Worm (Caenorhabditis elegans) whole organism, L4 larva: ENCODE results near the gene srx-96.

Source experiments
- F10B5.3 ChIP-seq: sonication (generic microtip); optimal IDR thresholded peaks from 2 replicates; lab custom pipeline; 2016; ENCODE audit warnings: mild to moderate bottlenecking, missing genetic modification characterization, missing compliant biosample characterization
- Y48G9A.11 ChIP-seq: fragments of 200-800 bp; sonication (Bioruptor generic); IDR thresholded peaks from 2 replicates; pipeline ENCODE4 v1.3.6; 2022; ENCODE audit warnings: missing genetic modification reagents, missing genetic modification characterization, missing compliant biosample characterization
- Y75B8A.6 ChIP-seq: fragments of 200-800 bp; sonication (Bioruptor generic); IDR thresholded peaks from 2 replicates; pipeline ENCODE4 v1.3.6; 2022; ENCODE audit warnings: missing genetic modification reagents, missing genetic modification characterization, missing compliant biosample characterization
- ZK337.2 ChIP-seq: fragments of 200-800 bp; sonication (Bioruptor generic); IDR thresholded peaks from 2 replicates; pipeline ENCODE4 v1.3.6; 2022; ENCODE audit warnings: missing genetic modification reagents, missing genetic modification characterization, missing compliant biosample characterization
- ama-1 ChIP-seq: fragments of 150-350 bp; optimal IDR thresholded peaks from 2 replicates; lab custom pipeline; 2014; ENCODE audit warnings: inconsistent platforms, mixed read lengths
- ceh-62 ChIP-seq: sonication (generic microtip); optimal IDR thresholded peaks from 2 replicates; lab custom pipeline; 2017; ENCODE audit warnings: missing biosample characterization, missing genetic modification characterization
- ceh-82 ChIP-seq: sonication (generic microtip); optimal IDR thresholded peaks from 2 replicates; lab custom pipeline; 2017; ENCODE audit warnings: missing biosample characterization, missing genetic modification characterization
- ces-1 ChIP-seq: fragments of 150-350 bp; sonication (generic microtip); optimal IDR thresholded peaks from 4 replicates; lab custom pipeline; 2014; ENCODE audit warnings: missing biosample characterization, missing genetic modification reagents, missing genetic modification characterization
- cey-2 ChIP-seq: sonication (generic microtip); optimal IDR thresholded peaks from 3 replicates; lab custom pipeline; 2017; ENCODE audit warnings: missing genetic modification characterization, mild to moderate bottlenecking, missing compliant biosample characterization, antibody characterized with exemption, borderline replicate concordance; ENCODE audit not compliant: insufficient read depth
- daf-12 ChIP-seq: fragments of 150-350 bp; optimal IDR thresholded peaks from 2 replicates; lab custom pipeline; 2014; ENCODE audit warnings: missing biosample characterization, missing genetic modification reagents, missing genetic modification characterization
- daf-16 ChIP-seq, 3 experiments: sonication (generic microtip); optimal IDR thresholded peaks; 2 replicates each; lab custom pipeline; 2016 to 2017; ENCODE audit warnings: missing genetic modification characterization in 3 of 3, missing genetic modification reagents in 3 of 3, mild to moderate bottlenecking in 2 of 3, missing compliant biosample characterization in 2 of 3, missing biosample characterization in 1 of 3, moderate library complexity in 1 of 3
- dmd-6 ChIP-seq: fragments of 200-800 bp; sonication (Bioruptor generic); IDR thresholded peaks from 2 replicates; pipeline ENCODE4 v1.3.6; 2022; ENCODE audit warnings: missing genetic modification reagents, missing genetic modification characterization, missing compliant biosample characterization
- dpl-1 ChIP-seq: fragments of 150-350 bp; optimal IDR thresholded peaks from 2 replicates; lab custom pipeline; 2014; ENCODE audit warnings: missing biosample characterization, missing genetic modification reagents, missing genetic modification characterization
- duxl-1 ChIP-seq: sonication (generic microtip); optimal IDR thresholded peaks from 2 replicates; lab custom pipeline; 2016; ENCODE audit warnings: mild to moderate bottlenecking, missing genetic modification characterization, moderate library complexity, missing compliant biosample characterization; ENCODE audit not compliant: poor library complexity
- dve-1 ChIP-seq: sonication (generic microtip); optimal IDR thresholded peaks from 2 replicates; lab custom pipeline; 2017; ENCODE audit warnings: antibody characterized with exemption, mild to moderate bottlenecking, missing genetic modification characterization, missing compliant biosample characterization; ENCODE audit not compliant: insufficient read depth
- fkh-10 ChIP-seq: fragments of 150-350 bp; optimal IDR thresholded peaks from 2 replicates; lab custom pipeline; 2014; ENCODE audit warnings: missing biosample characterization, missing genetic modification reagents, missing genetic modification characterization
- gei-8 ChIP-seq: fragments of 200-800 bp; sonication (Bioruptor generic); optimal IDR thresholded peaks from 2 replicates; lab custom pipeline; 2018; ENCODE audit warnings: mild to moderate bottlenecking, missing genetic modification characterization, missing compliant biosample characterization
- hmg-1.1 ChIP-seq: fragments of 200-800 bp; sonication (Bioruptor generic); IDR thresholded peaks from 2 replicates; pipeline ENCODE4 v1.3.6; 2022; ENCODE audit warnings: missing genetic modification reagents, missing genetic modification characterization, missing compliant biosample characterization
- jun-1 ChIP-seq: fragments of 150-350 bp; optimal IDR thresholded peaks from 2 replicates; lab custom pipeline; 2014; ENCODE audit warnings: missing biosample characterization, missing genetic modification reagents, missing genetic modification characterization
- lin-1 ChIP-seq: fragments of 200-800 bp; sonication (Bioruptor generic); IDR thresholded peaks from 2 replicates; pipeline ENCODE4 v1.3.6; 2022; ENCODE audit warnings: missing genetic modification reagents, missing genetic modification characterization, missing compliant biosample characterization
- lin-13 ChIP-seq: fragments of 150-350 bp; optimal IDR thresholded peaks from 2 replicates; lab custom pipeline; 2014; ENCODE audit warnings: missing biosample characterization, missing genetic modification reagents, missing genetic modification characterization
- lin-29 ChIP-seq: fragments of 200-800 bp; sonication (Bioruptor generic); IDR thresholded peaks from 2 replicates; pipeline ENCODE4 v1.3.6; 2022; ENCODE audit warnings: missing genetic modification reagents, missing genetic modification characterization, missing compliant biosample characterization
- lin-38 ChIP-seq: fragments of 200-800 bp; sonication (Bioruptor generic); IDR thresholded peaks from 2 replicates; pipeline ENCODE4 v1.3.6; 2022; ENCODE audit warnings: missing genetic modification reagents, missing genetic modification characterization, missing compliant biosample characterization
- lin-39 ChIP-seq: fragments of 150-350 bp; optimal IDR thresholded peaks from 2 replicates; lab custom pipeline; 2014; ENCODE audit warnings: missing biosample characterization, missing genetic modification reagents, missing genetic modification characterization
- madf-9 ChIP-seq: fragments of 200-800 bp; sonication (Bioruptor generic); conservative IDR thresholded peaks from 2 replicates; pipeline ENCODE4 v1.3.6; 2022; ENCODE audit warnings: missing genetic modification reagents, missing genetic modification characterization, missing compliant biosample characterization
- mep-1 ChIP-seq: fragments of 150-350 bp; sonication (generic microtip); optimal IDR thresholded peaks from 3 replicates; lab custom pipeline; 2014; ENCODE audit warnings: missing biosample characterization, missing genetic modification characterization
- mes-2 ChIP-seq: sonication (generic microtip); optimal IDR thresholded peaks from 2 replicates; lab custom pipeline; 2016; ENCODE audit warnings: missing genotype, mild to moderate bottlenecking, missing genetic modification characterization, missing compliant biosample characterization; ENCODE audit not compliant: poor library complexity, severe bottlenecking
- mxl-2 ChIP-seq: fragments of 200-800 bp; sonication (Bioruptor generic); conservative IDR thresholded peaks from 2 replicates; pipeline ENCODE4 v1.3.6; 2022; ENCODE audit warnings: missing genetic modification reagents, missing genetic modification characterization, missing compliant biosample characterization
- mxl-3 ChIP-seq: fragments of 200-800 bp; sonication (Bioruptor generic); optimal IDR thresholded peaks from 2 replicates; lab custom pipeline; 2018; ENCODE audit warnings: mild to moderate bottlenecking, missing genetic modification characterization, missing compliant biosample characterization
- nhr-10 ChIP-seq: fragments of 150-350 bp; optimal IDR thresholded peaks from 2 replicates; lab custom pipeline; 2014; ENCODE audit warnings: missing biosample characterization, missing genetic modification characterization
- nhr-11 ChIP-seq: fragments of 150-350 bp; optimal IDR thresholded peaks from 2 replicates; lab custom pipeline; 2014; ENCODE audit warnings: missing biosample characterization, missing genetic modification characterization
- nhr-25 ChIP-seq: sonication (generic microtip); optimal IDR thresholded peaks from 2 replicates; lab custom pipeline; 2017; ENCODE audit warnings: missing genetic modification characterization, mild to moderate bottlenecking, missing compliant biosample characterization, antibody characterized with exemption, moderate library complexity, borderline replicate concordance; ENCODE audit not compliant: insufficient read depth
- nhr-28 ChIP-seq: fragments of 150-350 bp; optimal IDR thresholded peaks from 2 replicates; lab custom pipeline; 2014; ENCODE audit warnings: missing biosample characterization, missing genetic modification characterization
- nhr-48 ChIP-seq: sonication (generic microtip); optimal IDR thresholded peaks from 2 replicates; lab custom pipeline; 2016; ENCODE audit warnings: mild to moderate bottlenecking, missing genetic modification characterization, missing compliant biosample characterization
- pha-4 ChIP-seq, 2 experiments: fragments of 150-350 bp in 1 of 2; fragments of 200-800 bp in 1 of 2; sonication (Bioruptor generic) in 1 of 2; IDR thresholded peaks in 1 of 2; optimal IDR thresholded peaks in 1 of 2; 2 replicates each; pipeline versions ENCODE4 v1.3.6 to Lab custom; 2014 to 2022; ENCODE audit warnings: missing genetic modification characterization in 2 of 2, missing genetic modification reagents in 2 of 2, missing biosample characterization in 1 of 2, missing compliant biosample characterization in 1 of 2
- snpc-1.2 ChIP-seq: fragments of 200-800 bp; sonication (Bioruptor generic); IDR thresholded peaks from 2 replicates; pipeline ENCODE4 v1.3.6; 2022; ENCODE audit warnings: missing genetic modification reagents, missing genetic modification characterization, missing compliant biosample characterization
- spr-1 ChIP-seq: sonication (generic microtip); optimal IDR thresholded peaks from 2 replicates; lab custom pipeline; 2016; ENCODE audit warnings: mild to moderate bottlenecking, missing genetic modification characterization, missing compliant biosample characterization
- vab-7 ChIP-seq: fragments of 200-800 bp; sonication (Bioruptor generic); IDR thresholded peaks from 2 replicates; pipeline ENCODE4 v1.3.6; 2022; ENCODE audit warnings: missing genetic modification reagents, missing genetic modification characterization, missing compliant biosample characterization
- zip-11 ChIP-seq: fragments of 200-800 bp; sonication (Bioruptor generic); IDR thresholded peaks from 2 replicates; pipeline ENCODE4 v1.3.6; 2022; ENCODE audit warnings: missing genetic modification characterization, missing compliant biosample characterization
- zip-2 ChIP-seq: fragments of 150-350 bp; optimal IDR thresholded peaks from 2 replicates; lab custom pipeline; 2014; ENCODE audit warnings: missing biosample characterization, missing genetic modification characterization

srx-96 gene

DNA sequence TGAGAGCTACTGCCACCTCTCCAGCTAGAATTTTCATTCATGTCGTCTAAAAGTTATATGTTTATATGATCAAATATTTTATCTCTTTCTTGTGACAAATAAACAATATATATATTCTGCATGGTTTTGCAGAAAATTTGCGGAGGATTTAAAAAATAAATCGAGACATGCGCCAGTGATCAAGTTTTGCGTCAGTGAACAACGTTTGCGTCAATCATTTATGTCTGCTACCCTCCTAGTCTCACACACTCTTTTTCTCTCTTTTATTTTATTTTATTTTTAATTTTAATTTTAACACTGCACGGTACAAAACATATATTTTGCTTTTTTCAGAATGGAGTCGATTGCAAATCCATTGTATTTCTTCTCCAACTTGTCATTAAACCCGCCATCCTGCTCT, 32.6 kb upstream of the srx-96 start, which contains the start of the genes tag-65 and ccz-1 (continued):
- TF ChIP-seq ama-1 (lab: Kevin White, UChicago) (no peak), duxl-1 (peak; percentile 75), jun-1 (tag; lab: Kevin White, UChicago) (peak; percentile 41), nhr-10 (tag; lab: Kevin White, UChicago) (no peak), nhr-11 (tag; lab: Kevin White, UChicago) (peak; percentile 38), spr-1 (peak; percentile 54), vab-7 (GFP tag; lab: Robert Waterston, UW) (no peak), lin-39 (no peak), cey-2 (tag; lab: Kevin White, UChicago) (no peak), daf-16 (GFP tag; optimal IDR thresholded peaks at IDR 0.05; lab: Kevin White, UChicago) (peak; percentile 22 to 69), daf-16 (tag; optimal IDR thresholded peaks at IDR 0.05; lab: Kevin White, UChicago) (no peak), ZK337.2 (no peak), mxl-3 (no peak), dpl-1 (GFP tag; lab: Kevin White, UChicago) (peak; percentile 87), ceh-82 (no peak), nhr-25 (tag; lab: Kevin White, UChicago) (no peak), F10B5.3 (tag; lab: Kevin White, UChicago) (peak; percentile 66), ces-1 (GFP tag; lab: Kevin White, UChicago) (no peak), hmg-1.1 (GFP tag; lab: Robert Waterston, UW) (peak; percentile 77; the same call in 1 of the 2 replicates), daf-12 (tag; lab: Kevin White, UChicago) (no peak), mes-2 (peak; percentile 90), zip-2 (tag; lab: Kevin White, UChicago) (no peak), mep-1 (tag; lab: Kevin White, UChicago) (peak; percentile 91), madf-9 (no peak), dmd-6 (GFP tag; lab: Robert Waterston, UW) (peak; percentile 81), nhr-28 (tag; lab: Kevin White, UChicago) (peak; percentile 49), ceh-62 (tag; lab: Kevin White, UChicago) (no peak), Y48G9A.11 (GFP tag; lab: Robert Waterston, UW) (0 out of 2 replicates have a peak, but pooled peaks have one; percentile 49), dve-1 (tag; lab: Kevin White, UChicago) (peak; percentile 92), lin-13 (GFP tag; lab: Kevin White, UChicago) (peak; percentile 40), nhr-48 (tag; lab: Kevin White, UChicago) (peak; percentile 76), gei-8 (GFP tag; lab: Kevin White, UChicago) (no peak), fkh-10 (peak; percentile 80), lin-1 (peak; percentile 15; the same call in 1 of the 2 replicates), snpc-1.2 (GFP tag; lab: Robert Waterston, UW) (peak; percentile 54; the same call in 1 of the 2 replicates), Y75B8A.6 (GFP tag; lab: Robert Waterston, UW) (no peak), zip-11 (GFP tag; lab: Robert Waterston, UW) (no peak), lin-38 (GFP tag; lab: Robert Waterston, UW) (peak; percentile 90), lin-29 (no peak), mxl-2 (GFP tag; lab: Robert Waterston, UW) (no peak), pha-4 (GFP tag; IDR thresholded peaks at IDR 0.05; lab: Robert Waterston, UW) (peak; percentile 71), pha-4 (tag; optimal IDR thresholded peaks at IDR 0.05; lab: Kevin White, UChicago) (no peak)
